Fruit fly (Drosophila melanogaster) whole organism, embryonic: Measurements from ENCODE around the gene Glut1.

Source experiments
- BEAF-32 ChIP-seq: fragments of 200-800 bp; sonication (Bioruptor generic); optimal IDR thresholded peaks from 3 replicates; lab custom pipeline; 2017; ENCODE audit warnings: missing biosample characterization, missing genetic modification characterization, mild to moderate bottlenecking, moderate library complexity, missing genetic modification reagents
- CG10366 ChIP-seq: fragments of 200-800 bp; sonication (Bioruptor generic); IDR thresholded peaks from 2 replicates; pipeline ENCODE4 v1.3.6; 2022; ENCODE audit warnings: missing biosample characterization, missing genetic modification characterization
- CG12155 ChIP-seq: fragments of 200-800 bp; sonication (Bioruptor generic); optimal IDR thresholded peaks from 3 replicates; lab custom pipeline; 2016; ENCODE audit warnings: missing biosample characterization, missing genetic modification characterization
- CG12659 ChIP-seq: fragments of 200-800 bp; sonication (Bioruptor generic); optimal IDR thresholded peaks from 3 replicates; lab custom pipeline; 2017; ENCODE audit warnings: mild to moderate bottlenecking, missing biosample characterization, missing genetic modification reagents, missing genetic modification characterization
- CG12942 ChIP-seq: fragments of 200-800 bp; sonication (Bioruptor generic); optimal IDR thresholded peaks from 3 replicates; lab custom pipeline; 2016; ENCODE audit warnings: missing biosample characterization, missing genetic modification characterization
- CG13894 ChIP-seq: fragments of 200-800 bp; sonication (Bioruptor generic); optimal IDR thresholded peaks from 3 replicates; lab custom pipeline; 2018; ENCODE audit warnings: missing biosample characterization, mild to moderate bottlenecking, missing genetic modification characterization, moderate library complexity
- CG15514 ChIP-seq: fragments of 200-800 bp; sonication (Bioruptor generic); optimal IDR thresholded peaks from 3 replicates; lab custom pipeline; 2017; ENCODE audit warnings: missing biosample characterization, missing genetic modification characterization, mild to moderate bottlenecking, moderate library complexity, missing genetic modification reagents
- CG15696 ChIP-seq: fragments of 200-800 bp; sonication (Bioruptor generic); optimal IDR thresholded peaks from 2 replicates; lab custom pipeline; 2019; ENCODE audit warnings: missing biosample characterization, mild to moderate bottlenecking, missing genetic modification characterization, moderate library complexity
- CG17361 ChIP-seq: fragments of 200-800 bp; sonication (Bioruptor generic); IDR thresholded peaks from 3 replicates; pipeline ENCODE4 v1.3.6; 2022; ENCODE audit warnings: missing biosample characterization, missing genetic modification characterization
- CG1832 ChIP-seq: fragments of 200-800 bp; sonication (Bioruptor generic); optimal IDR thresholded peaks from 2 replicates; lab custom pipeline; 2017; ENCODE audit warnings: missing biosample characterization, mild to moderate bottlenecking, missing genetic modification characterization, inconsistent platforms
- CG2116 ChIP-seq: fragments of 200-800 bp; sonication (Bioruptor generic); optimal IDR thresholded peaks from 3 replicates; lab custom pipeline; 2018; ENCODE audit warnings: missing biosample characterization, mild to moderate bottlenecking, missing genetic modification characterization
- CG30020 ChIP-seq: fragments of 200-800 bp; optimal IDR thresholded peaks from 2 replicates; lab custom pipeline; 2019; ENCODE audit warnings: missing biosample characterization, mild to moderate bottlenecking, missing genetic modification characterization, moderate library complexity
- CG30431 ChIP-seq: fragments of 200-800 bp; sonication (Bioruptor generic); optimal IDR thresholded peaks from 2 replicates; lab custom pipeline; 2017; ENCODE audit warnings: missing biosample characterization, missing genetic modification characterization
- CG6791 ChIP-seq: fragments of 200-800 bp; sonication (Bioruptor generic); IDR thresholded peaks from 3 replicates; pipeline ENCODE4 v1.3.6; 2022; ENCODE audit warnings: missing biosample characterization, missing genetic modification characterization; ENCODE audit not compliant: partially characterized antibody
- CG6854 ChIP-seq: fragments of 200-800 bp; sonication (Bioruptor generic); optimal IDR thresholded peaks from 3 replicates; lab custom pipeline; 2017; ENCODE audit warnings: missing biosample characterization, mild to moderate bottlenecking, missing genetic modification characterization
- CG7556 ChIP-seq: fragments of 200-800 bp; sonication (Bioruptor generic); optimal IDR thresholded peaks from 2 replicates; lab custom pipeline; 2017; ENCODE audit warnings: missing biosample characterization, mild to moderate bottlenecking, missing genetic modification characterization
- CG7928 ChIP-seq: fragments of 200-800 bp; sonication (Bioruptor generic); optimal IDR thresholded peaks from 2 replicates; lab custom pipeline; 2017; ENCODE audit warnings: missing biosample characterization, mild to moderate bottlenecking, missing genetic modification characterization
- CG8281 ChIP-seq: fragments of 200-800 bp; sonication (Bioruptor generic); optimal IDR thresholded peaks from 2 replicates; lab custom pipeline; 2018; ENCODE audit warnings: missing biosample characterization, mild to moderate bottlenecking, missing genetic modification characterization, moderate library complexity
- CG9817 ChIP-seq: fragments of 200-800 bp; sonication (Bioruptor generic); optimal IDR thresholded peaks from 2 replicates; lab custom pipeline; 2018; ENCODE audit warnings: missing biosample characterization, mild to moderate bottlenecking, missing genetic modification characterization, moderate library complexity
- CrebB ChIP-seq: fragments of 200-800 bp; sonication (Bioruptor generic); optimal IDR thresholded peaks from 3 replicates; lab custom pipeline; 2018; ENCODE audit warnings: missing biosample characterization, mild to moderate bottlenecking, missing genetic modification characterization
- D ChIP-seq, 2 experiments: fragments of 200-800 bp in 1 of 2; fragments of >200 bp in 1 of 2; sonication (Bioruptor generic) in 1 of 2; optimal IDR thresholded peaks; 2 replicates in 1 of 2; 3 replicates in 1 of 2; lab custom pipeline; 2017; ENCODE audit warnings: mild to moderate bottlenecking in 1 of 2, missing biosample characterization in 1 of 2, missing genetic modification characterization in 1 of 2, missing genetic modification reagents in 1 of 2
- Ets65A ChIP-seq: fragments of 200-800 bp; sonication (Bioruptor generic); peaks from one replicate; lab custom pipeline; 2016; ENCODE audit warnings: missing biosample characterization, missing genetic modification characterization
- HLH4C ChIP-seq: fragments of 200-800 bp; sonication (Bioruptor generic); IDR thresholded peaks from 3 replicates; pipeline ENCODE4 v1.3.6; 2022; ENCODE audit warnings: missing biosample characterization, missing genetic modification characterization; ENCODE audit not compliant: partially characterized antibody
- MTF-1 ChIP-seq: fragments of 200-800 bp; sonication (Bioruptor generic); optimal IDR thresholded peaks from 2 replicates; lab custom pipeline; 2018; ENCODE audit warnings: missing biosample characterization, mild to moderate bottlenecking, missing genetic modification characterization, borderline replicate concordance
- Nf-YA ChIP-seq: fragments of 200-800 bp; sonication (Bioruptor generic); IDR thresholded peaks from 2 replicates; pipeline ENCODE4 v1.3.6; 2022; ENCODE audit warnings: missing biosample characterization, missing genetic modification characterization
- Nf-YC ChIP-seq: fragments of 200-800 bp; optimal IDR thresholded peaks from 3 replicates; lab custom pipeline; 2019; ENCODE audit warnings: missing biosample characterization, mild to moderate bottlenecking, missing genetic modification characterization, moderate library complexity
- Optix ChIP-seq: fragments of 200-800 bp; sonication (Bioruptor generic); IDR thresholded peaks from 3 replicates; pipeline ENCODE4 v1.3.6; 2022; ENCODE audit warnings: missing biosample characterization, missing genetic modification characterization
- Tbp ChIP-seq: fragments of >200 bp; optimal IDR thresholded peaks from 2 replicates; lab custom pipeline; 2018; ENCODE audit warnings: missing biosample characterization, missing genetic modification characterization
- aop ChIP-seq: fragments of 200-800 bp; sonication (Bioruptor generic); IDR thresholded peaks from 2 replicates; pipeline ENCODE4 v1.3.6; 2022; ENCODE audit warnings: missing biosample characterization, missing genetic modification characterization
- bigmax ChIP-seq: fragments of 200-800 bp; sonication (Bioruptor generic); optimal IDR thresholded peaks from 2 replicates; lab custom pipeline; 2018; ENCODE audit warnings: missing biosample characterization, mild to moderate bottlenecking, missing genetic modification characterization
- btn ChIP-seq: fragments of 200-800 bp; sonication (Bioruptor generic); optimal IDR thresholded peaks from 2 replicates; lab custom pipeline; 2016; ENCODE audit warnings: missing biosample characterization, missing genetic modification characterization
- crol ChIP-seq: fragments of 200-800 bp; sonication (Bioruptor generic); IDR thresholded peaks from 2 replicates; pipeline ENCODE4 v1.3.6; 2022; ENCODE audit warnings: missing biosample characterization, missing genetic modification characterization
- eve ChIP-seq, 2 experiments: fragments of >200 bp; optimal IDR thresholded peaks; 2 replicates each; lab custom pipeline; 2017; ENCODE audit warnings: missing biosample characterization in 2 of 2, missing genetic modification characterization in 2 of 2
- ewg ChIP-seq: fragments of 200-800 bp; sonication (Bioruptor generic); optimal IDR thresholded peaks from 3 replicates; lab custom pipeline; 2017; ENCODE audit warnings: mild to moderate bottlenecking, missing biosample characterization, missing genetic modification reagents, missing genetic modification characterization
- hkb ChIP-seq, 2 experiments: fragments of 200-800 bp in 1 of 2; fragments of >200 bp in 1 of 2; sonication (Bioruptor generic) in 1 of 2; IDR thresholded peaks in 1 of 2; optimal IDR thresholded peaks in 1 of 2; 2 replicates each; pipeline versions ENCODE4 v1.3.6 to Lab custom; 2017 to 2022; ENCODE audit warnings: missing biosample characterization in 1 of 2, missing genetic modification characterization in 1 of 2
- lov ChIP-seq, 2 experiments: fragments of 200-800 bp in 1 of 2; fragments of >200 bp in 1 of 2; sonication (Bioruptor generic) in 1 of 2; IDR thresholded peaks in 1 of 2; optimal IDR thresholded peaks in 1 of 2; 2 replicates in 1 of 2; 3 replicates in 1 of 2; pipeline versions ENCODE4 v1.3.6 to Lab custom; 2017 to 2022; ENCODE audit warnings: missing biosample characterization in 1 of 2, missing genetic modification characterization in 1 of 2
- nerfin-2 ChIP-seq: fragments of 200-800 bp; sonication (Bioruptor generic); IDR thresholded peaks from 2 replicates; pipeline ENCODE4 v1.3.6; 2022; ENCODE audit warnings: missing biosample characterization, missing genetic modification characterization; ENCODE audit not compliant: partially characterized antibody
- otp ChIP-seq: fragments of 200-800 bp; sonication (Bioruptor generic); IDR thresholded peaks from 3 replicates; pipeline ENCODE4, ENCODE4 v1.3.6; 2022; ENCODE audit warnings: missing biosample characterization, missing genetic modification characterization
- pfk ChIP-seq: fragments of 200-800 bp; sonication (Bioruptor generic); optimal IDR thresholded peaks from 2 replicates; lab custom pipeline; 2018; ENCODE audit warnings: missing biosample characterization, mild to moderate bottlenecking, missing genetic modification characterization, moderate library complexity
- prd ChIP-seq, 3 experiments: fragments of >200 bp in 2 of 3; fragments of 200-800 bp in 1 of 3; sonication (Bioruptor generic) in 1 of 3; optimal IDR thresholded peaks in 2 of 3; IDR thresholded peaks in 1 of 3; 2 replicates in 2 of 3; 3 replicates in 1 of 3; pipeline versions ENCODE4 v1.3.6 to Lab custom; 2017 to 2022; ENCODE audit warnings: missing biosample characterization in 1 of 3, missing genetic modification characterization in 1 of 3
- sd ChIP-seq: fragments of 200-800 bp; sonication (Bioruptor generic); optimal IDR thresholded peaks from 3 replicates; lab custom pipeline; 2018; ENCODE audit warnings: missing biosample characterization, mild to moderate bottlenecking, missing genetic modification characterization, moderate library complexity
- seq ChIP-seq: fragments of 200-800 bp; sonication (Bioruptor generic); IDR thresholded peaks from 2 replicates; pipeline ENCODE4 v1.3.6; 2022; ENCODE audit warnings: missing biosample characterization, missing genetic modification characterization
- sim ChIP-seq: fragments of 200-800 bp; sonication (Bioruptor generic); IDR thresholded peaks from 2 replicates; pipeline ENCODE4 v1.3.6; 2022; ENCODE audit warnings: missing biosample characterization, missing genetic modification characterization
- sob ChIP-seq: fragments of 200-800 bp; sonication (Bioruptor generic); IDR thresholded peaks from 2 replicates; pipeline ENCODE4 v1.3.6; 2022; ENCODE audit warnings: missing biosample characterization, missing genetic modification characterization
- stc ChIP-seq: fragments of 200-800 bp; sonication (Bioruptor generic); IDR thresholded peaks from 2 replicates; pipeline ENCODE4 v1.3.6; 2022; ENCODE audit warnings: missing biosample characterization, missing genetic modification characterization
- toy ChIP-seq: fragments of 200-800 bp; sonication (Bioruptor generic); IDR thresholded peaks from 2 replicates; pipeline ENCODE4 v1.3.6; 2022; ENCODE audit warnings: missing biosample characterization, missing genetic modification characterization
- zfh1 ChIP-seq: fragments of 200-800 bp; sonication (Bioruptor generic); IDR thresholded peaks from 3 replicates; pipeline ENCODE4 v1.3.6; 2022; ENCODE audit warnings: missing biosample characterization, missing genetic modification characterization

Gene Glut1

DNA sequence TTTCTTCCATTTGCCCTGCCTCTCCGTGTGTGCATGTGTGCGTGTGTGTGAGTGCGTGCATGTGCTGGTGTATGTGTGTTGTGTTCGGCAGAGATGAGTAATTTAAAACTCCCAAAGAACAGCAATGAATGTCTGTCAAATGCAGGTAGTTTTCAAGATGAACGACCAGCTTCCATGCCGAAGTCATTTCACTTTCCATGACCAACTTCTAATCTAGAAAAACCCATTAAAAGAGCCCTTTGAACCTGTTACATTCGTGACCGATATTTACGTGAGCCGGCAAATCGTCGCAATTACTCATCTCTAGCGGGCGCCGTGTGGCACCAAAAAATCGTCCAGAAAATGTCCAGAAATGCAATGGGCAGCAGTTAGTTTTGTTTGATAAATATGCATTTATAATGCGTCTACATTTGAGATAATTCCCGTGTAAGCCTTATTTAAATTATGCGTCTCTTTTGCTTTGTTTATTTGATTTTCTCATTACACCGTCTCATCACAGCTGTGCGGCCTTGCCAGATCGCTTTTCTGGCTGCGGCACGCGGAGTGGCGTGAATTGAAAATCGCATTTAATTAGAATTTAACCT lies 41.4 kb upstream of the Glut1 start (continued):
- TF ChIP-seq CG7928, result no peak
- TF ChIP-seq CG6854 (GFP tag; lab: Kevin White, UChicago), result no peak
- TF ChIP-seq seq, result no peak
- no peak for TF ChIP-seq otp (GFP tag; lab: Robert Waterston, UW)
- peak; percentile 71; the same call in 2 of the 3 replicates for TF ChIP-seq CG17361
- no peak for TF ChIP-seq CrebB (tag; lab: Kevin White, UChicago)
- TF ChIP-seq ewg (GFP tag; lab: Kevin White, UChicago), result no peak
- no peak for TF ChIP-seq CG10366 (GFP tag; lab: Robert Waterston, UW)
- peak; percentile 19 for TF ChIP-seq CG12659 (GFP tag; lab: Kevin White, UChicago)
- peak; percentile 26 for TF ChIP-seq CG15514 (GFP tag; lab: Kevin White, UChicago)
- peak; percentile 32 for TF ChIP-seq CG30020 (tag; lab: Kevin White, UChicago)
- TF ChIP-seq Ets65A (GFP tag; lab: Kevin White, UChicago), result peak; percentile 92
- no peak for TF ChIP-seq MTF-1 (GFP tag; lab: Kevin White, UChicago)
- no peak for TF ChIP-seq bigmax (GFP tag; lab: Kevin White, UChicago)
- no peak for TF ChIP-seq lov (optimal IDR thresholded peaks at IDR 0.05; lab: Kevin White, UChicago)
- TF ChIP-seq lov (GFP tag; IDR thresholded peaks at IDR 0.05; lab: Robert Waterston, UW), result no peak
- TF ChIP-seq btn, result no peak
- TF ChIP-seq Nf-YA (GFP tag; lab: Robert Waterston, UW), result no peak
- TF ChIP-seq CG12155 (GFP tag; lab: Kevin White, UChicago), result peak; percentile 41
- peak; percentile 47 for TF ChIP-seq CG2116 (GFP tag; lab: Kevin White, UChicago)
- TF ChIP-seq CG12942 (GFP tag; lab: Kevin White, UChicago), result peak; percentile 11
- TF ChIP-seq zfh1 (GFP tag; lab: Robert Waterston, UW), result 0 out of 3 replicates have a peak, but pooled peaks have one; percentile 34
- TF ChIP-seq CG13894 (tag; lab: Kevin White, UChicago), result no peak
- TF ChIP-seq pfk (GFP tag; lab: Kevin White, UChicago), result no peak
- TF ChIP-seq hkb (optimal IDR thresholded peaks at IDR 0.05; lab: Kevin White, UChicago), result peak; percentile 73
- TF ChIP-seq hkb (GFP tag; IDR thresholded peaks at IDR 0.05; lab: Robert Waterston, UW), result no peak
- TF ChIP-seq sd, result no peak
- TF ChIP-seq Tbp, result no peak
- no peak for TF ChIP-seq eve (GFP tag; optimal IDR thresholded peaks at IDR 0.05; lab: Kevin White, UChicago)
- no peak for TF ChIP-seq CG8281 (tag; lab: Kevin White, UChicago)
- TF ChIP-seq sob, result no peak
- TF ChIP-seq D (optimal IDR thresholded peaks at IDR 0.05; lab: Kevin White, UChicago), result no peak
- no peak for TF ChIP-seq D (GFP tag; optimal IDR thresholded peaks at IDR 0.05; lab: Kevin White, UChicago)
- no peak for TF ChIP-seq CG1832 (GFP tag; lab: Kevin White, UChicago)
- peak; percentile 44 for TF ChIP-seq Nf-YC
- TF ChIP-seq Optix, result peak; percentile 54; the same call in 1 of the 3 replicates
- peak; percentile 91 for TF ChIP-seq BEAF-32
- TF ChIP-seq toy (GFP tag; lab: Robert Waterston, UW), result no peak
- TF ChIP-seq aop (GFP tag; lab: Robert Waterston, UW), result no peak
- TF ChIP-seq CG9817 (tag; lab: Kevin White, UChicago), result peak; percentile 50
- TF ChIP-seq CG7556 (GFP tag; lab: Kevin White, UChicago), result no peak
- peak; percentile 65; the same call in 2 of the 3 replicates for TF ChIP-seq CG6791 (GFP tag; lab: Robert Waterston, UW)
- TF ChIP-seq CG30431 (GFP tag; lab: Kevin White, UChicago), result no peak
- TF ChIP-seq prd (optimal IDR thresholded peaks at IDR 0.05; lab: Kevin White, UChicago), result no peak
- peak; percentile 69 for TF ChIP-seq prd (GFP tag; IDR thresholded peaks at IDR 0.05; lab: Robert Waterston, UW)
- peak; percentile 76 for TF ChIP-seq nerfin-2 (GFP tag; lab: Robert Waterston, UW)
- no peak for TF ChIP-seq crol
- peak; percentile 75 for TF ChIP-seq HLH4C
- peak; percentile 33 for TF ChIP-seq CG15696
- TF ChIP-seq sim (GFP tag; lab: Robert Waterston, UW), result no peak
- no peak for TF ChIP-seq stc
